Worm (Caenorhabditis elegans) whole organism, young adult: ENCODE measurements around the gene F43G6.4.

Source experiments
- B0261.1 ChIP-seq: sonication (generic microtip); optimal IDR thresholded peaks from 2 replicates; lab custom pipeline; 2016; ENCODE audit warnings: mild to moderate bottlenecking, missing genetic modification characterization, moderate library complexity, missing compliant biosample characterization
- B0336.3 ChIP-seq: fragments of 200-800 bp; sonication (Bioruptor generic); IDR thresholded peaks from 2 replicates; pipeline ENCODE4 v1.3.6; 2022; ENCODE audit warnings: missing genetic modification characterization, missing compliant biosample characterization
- C06A6.2 ChIP-seq: fragments of 200-800 bp; sonication (Bioruptor generic); conservative IDR thresholded peaks from 2 replicates; pipeline ENCODE4 v1.3.6; 2022; ENCODE audit warnings: missing genetic modification characterization, missing compliant biosample characterization
- F10E7.11 ChIP-seq: sonication (generic microtip); optimal IDR thresholded peaks from 2 replicates; lab custom pipeline; 2017; ENCODE audit warnings: mild to moderate bottlenecking, missing genetic modification characterization, moderate library complexity, missing compliant biosample characterization
- F22D6.2 ChIP-seq: sonication (generic microtip); optimal IDR thresholded peaks from 2 replicates; lab custom pipeline; 2016; ENCODE audit warnings: mild to moderate bottlenecking, missing genetic modification characterization, missing compliant biosample characterization
- F33H1.4 ChIP-seq: fragments of 200-800 bp; sonication (Bioruptor generic); IDR thresholded peaks from 2 replicates; pipeline ENCODE4 v1.3.6; 2022; ENCODE audit warnings: missing genetic modification reagents, missing genetic modification characterization, missing compliant biosample characterization
- F57A8.1 ChIP-seq: fragments of 200-800 bp; sonication (Bioruptor generic); optimal IDR thresholded peaks from 2 replicates; lab custom pipeline; 2018; ENCODE audit warnings: mild to moderate bottlenecking, missing genetic modification characterization, moderate library complexity, missing compliant biosample characterization
- F57C9.4 ChIP-seq: sonication (generic microtip); optimal IDR thresholded peaks from 2 replicates; lab custom pipeline; 2017; ENCODE audit warnings: mild to moderate bottlenecking, missing genetic modification characterization, missing compliant biosample characterization
- K11D2.4 ChIP-seq: fragments of 200-800 bp; sonication (Bioruptor generic); IDR thresholded peaks from 2 replicates; pipeline ENCODE4 v1.3.6; 2022; ENCODE audit warnings: missing genetic modification reagents, missing genetic modification characterization, missing compliant biosample characterization
- K12H6.12 ChIP-seq: fragments of 200-800 bp; sonication (Bioruptor generic); optimal IDR thresholded peaks from 2 replicates; lab custom pipeline; 2018; ENCODE audit warnings: mild to moderate bottlenecking, missing genetic modification characterization, missing compliant biosample characterization
- Y53G8AR.9 ChIP-seq: fragments of 200-800 bp; sonication (Bioruptor generic); conservative IDR thresholded peaks from 2 replicates; pipeline ENCODE4 v1.3.6; 2022; ENCODE audit warnings: missing genetic modification reagents, missing genetic modification characterization, missing compliant biosample characterization
- ama-1 ChIP-seq, 3 experiments: fragments of 150-350 bp in 1 of 3; sonication (generic microtip) in 2 of 3; optimal IDR thresholded peaks; 2 replicates each; lab custom pipeline; 2014 to 2018; ENCODE audit warnings: missing biosample characterization in 2 of 3, missing genetic modification characterization in 2 of 3, missing genetic modification reagents in 2 of 3
- attf-5 ChIP-seq: fragments of 200-800 bp; sonication (Bioruptor generic); optimal IDR thresholded peaks from 2 replicates; lab custom pipeline; 2018; ENCODE audit warnings: mild to moderate bottlenecking, missing genetic modification characterization, missing compliant biosample characterization
- ccch-3 ChIP-seq: fragments of 200-800 bp; sonication (Bioruptor generic); optimal IDR thresholded peaks from 2 replicates; lab custom pipeline; 2018; ENCODE audit warnings: mild to moderate bottlenecking, missing genetic modification characterization, missing compliant biosample characterization
- cebp-2 ChIP-seq: fragments of 200-800 bp; sonication (Bioruptor generic); IDR thresholded peaks from 2 replicates; pipeline ENCODE4 v1.3.6; 2022; ENCODE audit warnings: missing genetic modification characterization, missing compliant biosample characterization
- ceh-40 ChIP-seq: fragments of 200-800 bp; sonication (Bioruptor generic); IDR thresholded peaks from 2 replicates; pipeline ENCODE4 v1.3.6; 2022; ENCODE audit warnings: missing genetic modification characterization, missing compliant biosample characterization
- chd-7 ChIP-seq: sonication (generic microtip); optimal IDR thresholded peaks from 2 replicates; lab custom pipeline; 2016; ENCODE audit warnings: mild to moderate bottlenecking, missing genetic modification characterization, moderate library complexity, missing compliant biosample characterization
- die-1 ChIP-seq: sonication (generic microtip); optimal IDR thresholded peaks from 2 replicates; lab custom pipeline; 2016; ENCODE audit warnings: missing genotype, mild to moderate bottlenecking, missing genetic modification characterization, missing compliant biosample characterization
- efl-1 ChIP-seq: fragments of 150-350 bp; optimal IDR thresholded peaks from 2 replicates; lab custom pipeline; 2014; ENCODE audit warnings: missing biosample characterization, missing genetic modification reagents, missing genetic modification characterization
- egl-18 ChIP-seq: fragments of 200-800 bp; sonication (Bioruptor generic); IDR thresholded peaks from 2 replicates; pipeline ENCODE4 v1.3.6; 2022; ENCODE audit warnings: missing genetic modification reagents, missing genetic modification characterization, missing compliant biosample characterization
- egl-44 ChIP-seq: fragments of 200-800 bp; sonication (Bioruptor generic); IDR thresholded peaks from 2 replicates; pipeline ENCODE4 v1.3.6; 2022; ENCODE audit warnings: missing genetic modification reagents, missing genetic modification characterization, missing compliant biosample characterization
- egrh-3 ChIP-seq: fragments of 200-800 bp; sonication (Bioruptor generic); IDR thresholded peaks from 2 replicates; pipeline ENCODE4 v1.3.6; 2022; ENCODE audit warnings: missing genetic modification reagents, missing genetic modification characterization, missing compliant biosample characterization
- ekl-4 ChIP-seq: fragments of 200-800 bp; sonication (Bioruptor generic); IDR thresholded peaks from 2 replicates; pipeline ENCODE4 v1.3.6; 2022; ENCODE audit warnings: missing genetic modification reagents, missing genetic modification characterization, missing compliant biosample characterization
- ets-4 ChIP-seq: fragments of 200-800 bp; sonication (Bioruptor generic); optimal IDR thresholded peaks from 2 replicates; lab custom pipeline; 2018; ENCODE audit warnings: mild to moderate bottlenecking, missing genetic modification characterization, missing compliant biosample characterization
- gei-17 ChIP-seq: fragments of 200-800 bp; sonication (Bioruptor generic); optimal IDR thresholded peaks from 2 replicates; lab custom pipeline; 2018; ENCODE audit warnings: mild to moderate bottlenecking, missing genetic modification characterization, missing compliant biosample characterization
- hlh-26 ChIP-seq: fragments of 200-800 bp; sonication (Bioruptor generic); conservative IDR thresholded peaks from 2 replicates; pipeline ENCODE4 v1.3.6; 2022; ENCODE audit warnings: missing genetic modification reagents, missing genetic modification characterization, missing compliant biosample characterization
- hmg-20 ChIP-seq: fragments of 200-800 bp; sonication (Bioruptor generic); IDR thresholded peaks from 2 replicates; pipeline ENCODE4 v1.3.6; 2022; ENCODE audit warnings: missing genetic modification reagents, missing genetic modification characterization, missing compliant biosample characterization
- let-526 ChIP-seq: fragments of 200-800 bp; sonication (Bioruptor generic); IDR thresholded peaks from 2 replicates; pipeline ENCODE4 v1.3.6; 2022; ENCODE audit warnings: missing genetic modification reagents, missing genetic modification characterization, missing compliant biosample characterization
- lsl-1 ChIP-seq: fragments of 200-800 bp; sonication (Bioruptor generic); optimal IDR thresholded peaks from 2 replicates; lab custom pipeline; 2018; ENCODE audit warnings: mild to moderate bottlenecking, missing genetic modification characterization, moderate library complexity, missing compliant biosample characterization
- lsy-27 ChIP-seq: sonication (generic microtip); optimal IDR thresholded peaks from 2 replicates; lab custom pipeline; 2017; ENCODE audit warnings: missing genetic modification characterization, mild to moderate bottlenecking, missing compliant biosample characterization, antibody characterized with exemption, missing genotype, borderline replicate concordance; ENCODE audit not compliant: insufficient read depth
- madf-6 ChIP-seq: fragments of 200-800 bp; sonication (Bioruptor generic); IDR thresholded peaks from 2 replicates; pipeline ENCODE4 v1.3.6; 2022; ENCODE audit warnings: missing genetic modification reagents, missing genetic modification characterization, missing compliant biosample characterization
- nhr-80 ChIP-seq: sonication (generic microtip); optimal IDR thresholded peaks from 2 replicates; lab custom pipeline; 2016; ENCODE audit warnings: missing genetic modification characterization, missing compliant biosample characterization
- nhr-90 ChIP-seq: sonication (generic microtip); optimal IDR thresholded peaks from 2 replicates; lab custom pipeline; 2016; ENCODE audit warnings: missing genotype, mild to moderate bottlenecking, missing genetic modification characterization, missing compliant biosample characterization
- sea-2 ChIP-seq: fragments of 200-800 bp; sonication (Bioruptor generic); IDR thresholded peaks from 2 replicates; pipeline ENCODE4 v1.3.6; 2022; ENCODE audit warnings: missing genetic modification characterization, missing compliant biosample characterization
- snpc-3.4 ChIP-seq: sonication (generic microtip); optimal IDR thresholded peaks from 2 replicates; lab custom pipeline; 2017; ENCODE audit warnings: missing genetic modification characterization, mild to moderate bottlenecking, missing compliant biosample characterization, antibody characterized with exemption, moderate library complexity, missing genotype, missing genetic modification reagents
- snpc-4 ChIP-seq, 5 experiments: fragments of 150-350 bp in 1 of 5; sonication (generic microtip) in 4 of 5; optimal IDR thresholded peaks; 2 replicates each; lab custom pipeline; 2014 to 2018; ENCODE audit warnings: missing genetic modification characterization in 5 of 5, missing biosample characterization in 3 of 5, antibody characterized with exemption in 2 of 5, mild to moderate bottlenecking in 2 of 5, missing compliant biosample characterization in 2 of 5, missing genotype in 2 of 5, moderate library complexity in 2 of 5, missing genetic modification reagents in 1 of 5
- tbp1 ChIP-seq: fragments of 200-800 bp; sonication (Bioruptor generic); optimal IDR thresholded peaks from 2 replicates; lab custom pipeline; 2018; ENCODE audit warnings: mild to moderate bottlenecking, missing genetic modification characterization, missing compliant biosample characterization
- tlf-1 ChIP-seq: fragments of 200-800 bp; sonication (Bioruptor generic); optimal IDR thresholded peaks from 2 replicates; lab custom pipeline; 2018; ENCODE audit warnings: mild to moderate bottlenecking, missing genetic modification characterization, missing compliant biosample characterization
- zfh-2 ChIP-seq: fragments of 200-800 bp; sonication (Bioruptor generic); conservative IDR thresholded peaks from 2 replicates; pipeline ENCODE4 v1.3.6; 2022; ENCODE audit warnings: missing genetic modification reagents, missing genetic modification characterization, missing compliant biosample characterization
- ztf-22 ChIP-seq: fragments of 200-800 bp; sonication (Bioruptor generic); optimal IDR thresholded peaks from 2 replicates; lab custom pipeline; 2018; ENCODE audit warnings: mild to moderate bottlenecking, missing genetic modification characterization, moderate library complexity, missing compliant biosample characterization
- ztf-25 ChIP-seq: fragments of 200-800 bp; sonication (Bioruptor generic); IDR thresholded peaks from 2 replicates; pipeline ENCODE4 v1.3.6; 2022; ENCODE audit warnings: missing genetic modification reagents, missing genetic modification characterization, missing compliant biosample characterization
- ztf-26 ChIP-seq: sonication (generic microtip); optimal IDR thresholded peaks from 2 replicates; lab custom pipeline; 2017; ENCODE audit warnings: missing genetic modification characterization, missing compliant biosample characterization

Gene F43G6.4

DNA sequence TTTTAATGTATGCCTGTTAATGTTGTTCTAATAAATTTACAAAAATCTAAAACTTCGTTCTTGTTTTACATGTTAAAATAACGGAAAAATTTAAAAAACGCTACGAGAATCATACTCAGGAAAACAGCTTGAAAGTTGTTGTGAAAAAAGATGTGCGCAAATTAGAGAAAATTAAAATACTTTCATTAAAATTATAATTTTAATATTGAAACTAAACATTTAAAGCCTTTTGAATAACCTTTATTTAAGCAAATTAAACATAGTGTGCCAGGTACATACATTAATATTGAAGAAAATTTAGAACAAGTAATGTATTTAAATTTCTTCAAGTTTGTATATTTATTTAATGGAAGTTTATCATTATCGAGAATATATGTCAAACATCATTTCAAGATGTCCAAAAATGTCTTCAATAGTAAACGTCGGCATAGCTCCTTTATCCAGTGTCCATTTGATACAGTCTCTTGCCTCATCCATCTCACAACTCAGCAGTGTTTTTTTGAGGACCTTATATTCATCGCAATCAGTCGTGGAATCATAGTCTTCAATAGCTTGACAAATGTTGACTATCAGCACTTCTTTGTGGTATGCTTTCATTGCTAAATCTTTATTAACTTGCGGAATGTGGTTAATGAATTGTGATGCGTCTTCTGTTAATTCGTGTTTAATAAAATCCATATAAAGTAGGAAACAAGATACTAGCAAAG lies 28.6 kb upstream of the F43G6.4 start (continued):
- TF ChIP-seq snpc-4 (GFP tag; optimal IDR thresholded peaks at IDR 0.05; lab: Kevin White, UChicago): no peak
- peak in 1 of 4 experiments; percentile 7 for TF ChIP-seq snpc-4 (tag; optimal IDR thresholded peaks at IDR 0.05; lab: Kevin White, UChicago)
- no peak for TF ChIP-seq ztf-22 (GFP tag; lab: Kevin White, UChicago)
- TF ChIP-seq B0336.3 (GFP tag; lab: Robert Waterston, UW): no peak
- TF ChIP-seq ceh-40 (GFP tag; lab: Robert Waterston, UW): no peak
- TF ChIP-seq K12H6.12 (tag; lab: Kevin White, UChicago): no peak
- TF ChIP-seq C06A6.2 (GFP tag; lab: Robert Waterston, UW): peak; percentile 61
- TF ChIP-seq egl-44 (GFP tag; lab: Robert Waterston, UW): no peak
- TF ChIP-seq nhr-90: no peak
- TF ChIP-seq cebp-2 (GFP tag; lab: Robert Waterston, UW): 0 out of 2 replicates have a peak, but pooled peaks have one; percentile 20
- no peak for TF ChIP-seq B0261.1 (tag; lab: Kevin White, UChicago)
- no peak for TF ChIP-seq tlf-1 (GFP tag; lab: Kevin White, UChicago)
- no peak for TF ChIP-seq ztf-25
- no peak for TF ChIP-seq hmg-20 (GFP tag; lab: Robert Waterston, UW)
- no peak for TF ChIP-seq Y53G8AR.9 (GFP tag; lab: Robert Waterston, UW)
- TF ChIP-seq F57A8.1 (GFP tag; lab: Kevin White, UChicago): no peak
- TF ChIP-seq K11D2.4 (GFP tag; lab: Robert Waterston, UW): no peak
- no peak for TF ChIP-seq chd-7 (tag; lab: Kevin White, UChicago)
- TF ChIP-seq tbp1 (GFP tag; lab: Kevin White, UChicago): no peak
- TF ChIP-seq let-526: no peak
- no peak for TF ChIP-seq egrh-3 (GFP tag; lab: Robert Waterston, UW)
- TF ChIP-seq ama-1 (optimal IDR thresholded peaks at IDR 0.05; lab: Kevin White, UChicago): peak; percentile 83
- peak in 1 of 2 experiments; percentile 54 for TF ChIP-seq ama-1 (GFP tag; optimal IDR thresholded peaks at IDR 0.05; lab: Kevin White, UChicago)
- TF ChIP-seq lsl-1: no peak
- no peak for TF ChIP-seq F57C9.4 (tag; lab: Kevin White, UChicago)

DNA sequence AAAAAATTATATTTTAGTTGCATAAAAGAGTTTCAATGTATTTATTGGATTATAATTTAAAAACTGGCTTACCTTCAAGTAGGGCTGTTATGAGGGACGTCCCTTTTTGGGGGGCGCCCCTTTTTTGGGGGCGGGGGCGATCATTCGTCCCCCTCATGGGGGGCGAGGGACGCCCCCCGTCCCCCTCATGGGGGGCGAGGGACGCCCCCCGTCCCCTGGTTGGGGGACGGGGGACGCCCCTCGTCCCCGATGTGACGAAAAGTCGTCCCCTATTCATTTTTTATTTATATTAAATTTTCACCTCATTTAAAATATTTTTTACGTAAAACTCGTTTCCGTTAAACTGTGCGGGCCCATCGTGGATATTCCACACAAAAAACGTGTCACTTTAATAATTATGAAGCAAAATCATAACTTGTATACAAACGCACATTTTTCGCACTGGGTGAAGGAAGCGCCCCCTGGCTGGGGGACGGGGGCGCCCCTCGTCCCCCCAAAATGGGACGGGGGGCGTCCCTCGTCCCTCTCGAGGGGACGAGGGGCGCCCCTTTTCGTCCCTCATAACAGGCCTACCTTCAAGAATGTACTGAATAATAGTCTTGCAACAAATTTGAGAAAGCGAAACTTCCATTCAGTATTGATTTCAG lies 24.9 kb upstream of the F43G6.4 start:
- TF ChIP-seq madf-6 (no peak), nhr-80 (tag; lab: Kevin White, UChicago) (no peak), ekl-4 (GFP tag; lab: Robert Waterston, UW) (no peak), snpc-3.4 (no peak), lsl-1 (no peak), efl-1 (GFP tag; lab: Kevin White, UChicago) (no peak), F33H1.4 (GFP tag; lab: Robert Waterston, UW) (no peak), egrh-3 (GFP tag; lab: Robert Waterston, UW) (peak; percentile 99), zfh-2 (peak; percentile 88), gei-17 (GFP tag; lab: Kevin White, UChicago) (no peak), F10E7.11 (no peak)

ce11 chrII:11766472-11766871 lies 24.1 kb upstream of the F43G6.4 start, which contains the start of gene F44E5.2:
Gene F44E5.2, plus strand, starts transcription at chrII:11766772.
- no peak for TF ChIP-seq C06A6.2 (GFP tag; lab: Robert Waterston, UW)
- TF ChIP-seq ztf-26 (tag; lab: Kevin White, UChicago): no peak
- TF ChIP-seq egl-18 (GFP tag; lab: Robert Waterston, UW): no peak
- no peak for TF ChIP-seq ztf-25
- TF ChIP-seq lsy-27 (tag; lab: Kevin White, UChicago): no peak
- no peak for TF ChIP-seq ccch-3 (GFP tag; lab: Kevin White, UChicago)
- no peak for TF ChIP-seq attf-5 (GFP tag; lab: Kevin White, UChicago)
- no peak for TF ChIP-seq hlh-26 (GFP tag; lab: Robert Waterston, UW)
- no peak for TF ChIP-seq F22D6.2
- TF ChIP-seq ets-4: no peak
- TF ChIP-seq die-1 (tag; lab: Kevin White, UChicago): no peak
- no peak for TF ChIP-seq sea-2 (GFP tag; lab: Robert Waterston, UW)
